Worm (Caenorhabditis elegans) whole organism, early embryonic: ENCODE data around the gene R09D1.12.

Experiments
- ama-1 ChIP-seq: fragments of 150-350 bp; optimal IDR thresholded peaks from 2 replicates; lab custom pipeline; 2014
- ceh-36 ChIP-seq: sonication (generic microtip); optimal IDR thresholded peaks from 2 replicates; lab custom pipeline; 2016; ENCODE audit warnings: missing genetic modification characterization, inconsistent platforms, missing compliant biosample characterization

DNA sequence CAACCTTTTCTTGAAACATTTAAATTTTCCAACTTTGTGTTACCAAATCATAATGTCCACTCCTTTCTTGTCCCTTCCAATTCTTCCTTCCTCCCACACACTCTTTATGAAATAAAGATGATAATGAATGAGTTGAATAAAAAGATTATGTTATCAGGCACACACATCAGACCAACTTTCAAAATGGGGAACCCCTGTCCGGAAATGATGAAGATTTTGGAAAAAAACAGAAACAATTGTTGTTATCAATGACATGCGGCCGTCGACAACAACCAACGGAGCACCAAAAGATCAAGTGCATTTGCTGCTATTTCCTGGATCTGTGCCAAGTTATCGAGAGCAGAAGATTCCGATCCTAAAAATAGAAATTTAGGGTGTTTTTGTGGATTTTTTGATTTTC lies 31.3 kb upstream of the R09D1.12 start:
- TF ChIP-seq ceh-36 (tag; lab: Kevin White, UChicago), result no peak
- no peak for TF ChIP-seq ama-1 (lab: Kevin White, UChicago)
